Worm (Caenorhabditis elegans): Measurements from ENCODE around the gene F19H6.6.

Gene F19H6.6

ce11 chrX:12364804-12365203, 4.2 kb downstream of the F19H6.6 start, which contains the start of gene F19H6.5:
F19H6.5 (minus strand) TSS chrX:12364904.
- TF ChIP-seq ceh-16 (tag; optimal IDR thresholded peaks at IDR 0.05) (no peak), unc-39 (tag; optimal IDR thresholded peaks at IDR 0.05) (no peak), lin-15B (tag; optimal IDR thresholded peaks at IDR 0.05) (no peak), nhr-77 (tag; optimal IDR thresholded peaks at IDR 0.05) (no peak), daf-12 (tag; optimal IDR thresholded peaks at IDR 0.05) (no peak), elt-3 (tag; optimal IDR thresholded peaks at IDR 0.05) (no peak), nhr-76 (tag; optimal IDR thresholded peaks at IDR 0.05) (no peak), aly-2 (tag; optimal IDR thresholded peaks at IDR 0.05) (no peak), skn-1 (tag; optimal IDR thresholded peaks at IDR 0.05) (no peak), zag-1 (tag; optimal IDR thresholded peaks at IDR 0.05) (no peak), pha-4 (tag; optimal IDR thresholded peaks at IDR 0.05) (no peak), fos-1 (tag; optimal IDR thresholded peaks at IDR 0.05) (no peak), elt-2 (tag; optimal IDR thresholded peaks at IDR 0.05) (no peak), R02D3.7 (tag; optimal IDR thresholded peaks at IDR 0.05) (no peak), nfya-1 (tag; optimal IDR thresholded peaks at IDR 0.05; ENCODE audit: insufficient read depth) (no peak), egl-27 (tag; optimal IDR thresholded peaks at IDR 0.05) (no peak), sea-2 (GFP tag; optimal IDR thresholded peaks at IDR 0.05) (no peak), mdl-1 (tag; optimal IDR thresholded peaks at IDR 0.05) (no peak), nhr-43 (tag; optimal IDR thresholded peaks at IDR 0.05; ENCODE audit: poor library complexity, severe bottlenecking) (no peak)

DNA sequence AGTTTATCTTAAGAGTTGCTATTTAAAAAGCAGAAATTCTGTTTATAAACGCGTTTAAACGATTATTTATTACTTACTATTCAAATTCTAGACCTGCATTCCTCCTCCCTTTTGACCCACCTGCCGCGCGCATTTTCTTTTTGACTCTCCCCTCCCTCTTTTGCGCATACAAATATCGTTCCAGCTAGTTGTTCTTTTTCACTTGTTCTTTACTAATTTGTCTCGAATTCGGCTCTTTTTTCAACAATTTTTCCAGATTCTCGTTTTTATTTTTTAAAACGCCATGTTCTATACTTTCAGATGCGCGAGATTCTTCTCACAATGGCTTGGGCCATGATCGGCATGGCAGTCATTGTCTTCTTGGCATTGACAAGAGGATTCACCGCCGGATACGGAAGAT, 4.8 kb downstream of the F19H6.6 start, which contains the start of gene F19H6.4:
Gene F19H6.4, plus strand, starts transcription at position 301 of the 400 bp plus-strand sequence.
- TF ChIP-seq unc-62 (GFP tag; optimal IDR thresholded peaks at IDR 0.05) (no peak), nhr-11 (tag; optimal IDR thresholded peaks at IDR 0.05) (no peak), sea-2 (GFP tag; optimal IDR thresholded peaks at IDR 0.05) (no peak), fos-1 (tag; optimal IDR thresholded peaks at IDR 0.05) (no peak), skn-1 (tag; optimal IDR thresholded peaks at IDR 0.05) (no peak), tbx-2 (tag; optimal IDR thresholded peaks at IDR 0.05) (no peak), unc-39 (tag; optimal IDR thresholded peaks at IDR 0.05) (no peak), egl-27 (tag; optimal IDR thresholded peaks at IDR 0.05) (no peak), nhr-76 (tag; optimal IDR thresholded peaks at IDR 0.05) (no peak), fkh-10 (GFP tag; optimal IDR thresholded peaks at IDR 0.05) (no peak), nhr-23 (tag; optimal IDR thresholded peaks at IDR 0.05) (no peak)

DNA sequence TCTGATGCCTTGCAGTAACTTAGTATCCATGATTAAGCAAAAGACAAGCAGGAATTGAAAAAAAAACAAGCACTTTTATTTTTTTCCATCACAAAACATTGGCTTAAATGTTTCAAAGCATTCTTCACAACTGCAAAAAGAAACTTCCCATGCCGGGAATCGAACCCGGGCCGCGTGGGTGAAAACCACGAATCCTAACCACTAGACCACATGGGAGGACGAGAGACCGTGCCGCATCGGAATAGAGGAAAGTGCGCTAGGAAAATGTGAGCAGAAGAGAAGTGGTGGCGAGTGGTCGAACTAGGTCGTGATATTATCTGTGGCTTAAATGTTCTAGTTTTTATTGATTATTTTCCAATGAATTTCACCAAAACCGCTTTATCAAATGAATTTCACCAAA, 6.9 kb downstream of the F19H6.6 start:
- TF ChIP-seq elt-2 (tag; optimal IDR thresholded peaks at IDR 0.05): peak; percentile 35
- TF ChIP-seq nhr-43 (tag; optimal IDR thresholded peaks at IDR 0.05; ENCODE audit: poor library complexity, severe bottlenecking): peak; percentile 44
- TF ChIP-seq ceh-9 (tag; optimal IDR thresholded peaks at IDR 0.05): no peak
- no peak for TF ChIP-seq ZK546.5 (tag; optimal IDR thresholded peaks at IDR 0.05)
- TF ChIP-seq ceh-28 (tag; optimal IDR thresholded peaks at IDR 0.05): peak; percentile 33
- peak; percentile 87 for TF ChIP-seq hmg-11 (tag; optimal IDR thresholded peaks at IDR 0.05)
- TF ChIP-seq jun-1 (tag; optimal IDR thresholded peaks at IDR 0.05): no peak
- peak; percentile 39 for TF ChIP-seq lin-39 (tag; optimal IDR thresholded peaks at IDR 0.05)
- no peak for TF ChIP-seq nhr-237 (tag; optimal IDR thresholded peaks at IDR 0.05)
- peak; percentile 18 for TF ChIP-seq tbx-2 (tag; optimal IDR thresholded peaks at IDR 0.05)
- no peak for TF ChIP-seq mml-1 (tag; optimal IDR thresholded peaks at IDR 0.05)
- TF ChIP-seq pqm-1 (tag; optimal IDR thresholded peaks at IDR 0.05): peak; percentile 14
- TF ChIP-seq nfya-1 (tag; optimal IDR thresholded peaks at IDR 0.05; ENCODE audit: insufficient read depth): no peak

DNA sequence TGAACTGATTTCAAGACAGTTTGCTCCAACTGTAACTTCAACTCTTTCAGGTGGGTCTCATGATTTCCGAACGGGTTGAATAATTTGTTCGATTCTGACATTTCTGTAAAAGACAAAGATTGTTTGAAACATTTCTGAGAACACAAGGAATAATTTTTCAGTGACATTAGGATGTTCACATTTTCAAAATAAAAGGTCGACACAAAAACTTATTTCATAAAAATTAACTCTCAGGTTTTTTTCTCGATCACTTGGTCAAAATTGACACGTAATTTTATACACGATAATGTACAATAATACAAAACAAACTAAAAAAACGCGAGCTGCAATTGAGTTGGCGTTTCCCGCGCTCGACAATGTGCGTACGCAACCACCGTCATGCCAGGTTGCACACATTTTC, 10.7 kb downstream of the F19H6.6 start, which contains the start of gene rif-1.2:
Gene rif-1.2, minus strand, starts transcription at position 101 of the 400 bp plus-strand sequence.
- TF ChIP-seq skn-1 (tag; optimal IDR thresholded peaks at IDR 0.05) (no peak), elt-3 (tag; optimal IDR thresholded peaks at IDR 0.05) (no peak), elt-2 (tag; optimal IDR thresholded peaks at IDR 0.05) (no peak), elt-1 (tag; optimal IDR thresholded peaks at IDR 0.05) (no peak), nhr-43 (tag; optimal IDR thresholded peaks at IDR 0.05; ENCODE audit: poor library complexity, severe bottlenecking) (no peak), unc-62 (GFP tag; optimal IDR thresholded peaks at IDR 0.05) (no peak), aly-2 (tag; optimal IDR thresholded peaks at IDR 0.05) (no peak), ZK546.5 (tag; optimal IDR thresholded peaks at IDR 0.05) (no peak), pha-4 (tag; optimal IDR thresholded peaks at IDR 0.05) (no peak), nhr-25 (tag; optimal IDR thresholded peaks at IDR 0.05) (no peak), sea-2 (GFP tag; optimal IDR thresholded peaks at IDR 0.05) (no peak), ceh-28 (tag; optimal IDR thresholded peaks at IDR 0.05) (no peak)

Data from whole organism, L3 larva.